Worm (Caenorhabditis elegans): ENCODE data around the gene str-37.

ce11 chrV:13352415-13352814, 24.9 kb downstream of the str-37 start:
- TF ChIP-seq flt-1 (GFP tag; IDR thresholded peaks at IDR 0.05) (no peak), T22C8.4 (GFP tag; IDR thresholded peaks at IDR 0.05) (no peak), ztf-23 (GFP tag; IDR thresholded peaks at IDR 0.05) (no peak)

Measured in whole organism, midembryonic.